Fruit fly (Drosophila melanogaster) whole organism, prepupa: ENCODE data around the gene stwl.

ENCODE experiments used
- Blimp-1 ChIP-seq: fragments of 200-800 bp; sonication (Bioruptor generic); optimal IDR thresholded peaks from 3 replicates; lab custom pipeline; 2017; ENCODE audit warnings: missing biosample characterization, missing genetic modification characterization, mild to moderate bottlenecking, moderate library complexity, missing genetic modification reagents
- CG10631 ChIP-seq: fragments of 200-800 bp; sonication (Bioruptor generic); optimal IDR thresholded peaks from 2 replicates; lab custom pipeline; 2016; ENCODE audit warnings: missing biosample characterization, missing genetic modification characterization
- CG10669 ChIP-seq: fragments of 200-800 bp; sonication (Bioruptor generic); optimal IDR thresholded peaks from 3 replicates; lab custom pipeline; 2018; ENCODE audit warnings: missing biosample characterization, mild to moderate bottlenecking, missing genetic modification characterization, moderate library complexity
- CG11294 ChIP-seq: fragments of 200-800 bp; sonication (Bioruptor generic); IDR thresholded peaks from 2 replicates; pipeline ENCODE4 v1.3.6; 2022; ENCODE audit warnings: missing biosample characterization, missing genetic modification characterization
- CG11902 ChIP-seq: fragments of 200-800 bp; sonication (Bioruptor generic); optimal IDR thresholded peaks from 3 replicates; lab custom pipeline; 2016; ENCODE audit warnings: missing biosample characterization, missing genetic modification characterization
- CG15336 ChIP-seq: fragments of 200-800 bp; sonication (Bioruptor generic); IDR thresholded peaks from 2 replicates; pipeline ENCODE4 v1.3.6; 2022; ENCODE audit warnings: missing biosample characterization, missing genetic modification characterization
- CG1621 ChIP-seq: fragments of 200-800 bp; sonication (Bioruptor generic); optimal IDR thresholded peaks from 3 replicates; lab custom pipeline; 2018; ENCODE audit warnings: missing biosample characterization, mild to moderate bottlenecking, missing genetic modification characterization
- CG16779 ChIP-seq: fragments of 200-800 bp; sonication (Bioruptor generic); optimal IDR thresholded peaks from 3 replicates; lab custom pipeline; 2017; ENCODE audit warnings: missing biosample characterization, mild to moderate bottlenecking, missing genetic modification characterization
- CG31627 ChIP-seq: fragments of 200-800 bp; sonication (Bioruptor generic); optimal IDR thresholded peaks from 3 replicates; lab custom pipeline; 2016; ENCODE audit warnings: missing biosample characterization, missing genetic modification characterization
- CG32006 ChIP-seq: fragments of 200-800 bp; sonication (Bioruptor generic); optimal IDR thresholded peaks from 3 replicates; lab custom pipeline; 2017; ENCODE audit warnings: missing biosample characterization, mild to moderate bottlenecking, missing genetic modification characterization
- CG34406 ChIP-seq: fragments of 200-800 bp; sonication (Bioruptor generic); optimal IDR thresholded peaks from 3 replicates; lab custom pipeline; 2016; ENCODE audit warnings: missing biosample characterization, missing genetic modification characterization
- CG3919 ChIP-seq: fragments of 200-800 bp; sonication (Bioruptor generic); optimal IDR thresholded peaks from 3 replicates; lab custom pipeline; 2016; ENCODE audit warnings: missing biosample characterization, missing genetic modification characterization
- CG6163 ChIP-seq: fragments of 200-800 bp; sonication (Bioruptor generic); IDR thresholded peaks from 3 replicates; pipeline ENCODE4 v1.3.6; 2022; ENCODE audit warnings: missing biosample characterization, missing genetic modification characterization
- CG6276 ChIP-seq: fragments of 200-800 bp; sonication (Bioruptor generic); optimal IDR thresholded peaks from 2 replicates; lab custom pipeline; 2017; ENCODE audit warnings: missing biosample characterization, mild to moderate bottlenecking, missing genetic modification characterization
- CG6792 ChIP-seq: fragments of 200-800 bp; sonication (Bioruptor generic); optimal IDR thresholded peaks from 3 replicates; lab custom pipeline; 2016; ENCODE audit warnings: missing biosample characterization, missing genetic modification characterization
- CG6808 ChIP-seq: fragments of 200-800 bp; sonication (Bioruptor generic); optimal IDR thresholded peaks from 3 replicates; lab custom pipeline; 2017; ENCODE audit warnings: missing biosample characterization, missing genetic modification characterization, mild to moderate bottlenecking, moderate library complexity, missing genetic modification reagents
- CG6854 ChIP-seq: fragments of 200-800 bp; sonication (Bioruptor generic); optimal IDR thresholded peaks from 2 replicates; lab custom pipeline; 2017; ENCODE audit warnings: missing biosample characterization, mild to moderate bottlenecking, missing genetic modification characterization
- CG8319 ChIP-seq: fragments of 200-800 bp; sonication (Bioruptor generic); optimal IDR thresholded peaks from 3 replicates; lab custom pipeline; 2016; ENCODE audit warnings: missing biosample characterization, missing genetic modification characterization
- CG8632 ChIP-seq: fragments of 200-800 bp; sonication (Bioruptor generic); optimal IDR thresholded peaks from 3 replicates; lab custom pipeline; 2016; ENCODE audit warnings: missing biosample characterization, missing genetic modification characterization
- CG9139 ChIP-seq: fragments of 200-800 bp; sonication (Bioruptor generic); optimal IDR thresholded peaks from 3 replicates; lab custom pipeline; 2017; ENCODE audit warnings: missing biosample characterization, mild to moderate bottlenecking, missing genetic modification characterization
- Eip75B ChIP-seq: fragments of 200-800 bp; sonication (Bioruptor generic); optimal IDR thresholded peaks from 3 replicates; lab custom pipeline; 2016; ENCODE audit warnings: missing biosample characterization, missing genetic modification characterization
- Eip78C ChIP-seq: fragments of 200-800 bp; sonication (Bioruptor generic); peaks from one replicate; lab custom pipeline; 2016; ENCODE audit warnings: missing biosample characterization, missing genetic modification characterization
- Ets21C ChIP-seq: fragments of 200-800 bp; sonication (Bioruptor generic); optimal IDR thresholded peaks from 3 replicates; lab custom pipeline; 2016; ENCODE audit warnings: missing biosample characterization, missing genetic modification characterization
- Ets96B ChIP-seq: fragments of 200-800 bp; optimal IDR thresholded peaks from 2 replicates; lab custom pipeline; 2019; ENCODE audit warnings: missing biosample characterization, mild to moderate bottlenecking, missing genetic modification characterization, moderate library complexity
- Gug ChIP-seq: fragments of 200-800 bp; sonication (Bioruptor generic); IDR thresholded peaks from 2 replicates; pipeline ENCODE4 v1.3.6; 2022; ENCODE audit warnings: missing biosample characterization, missing genetic modification characterization
- Hr38 ChIP-seq: sonication (Bioruptor generic); optimal IDR thresholded peaks from 2 replicates; lab custom pipeline; 2016; ENCODE audit warnings: missing biosample characterization, missing genetic modification characterization
- Hr39 ChIP-seq: fragments of 200-800 bp; sonication (Bioruptor generic); optimal IDR thresholded peaks from 2 replicates; lab custom pipeline; 2016; ENCODE audit warnings: missing biosample characterization, missing genetic modification characterization
- Hr4 ChIP-seq: fragments of 200-800 bp; sonication (Bioruptor generic); optimal IDR thresholded peaks from 3 replicates; lab custom pipeline; 2016; ENCODE audit warnings: missing biosample characterization, missing genetic modification characterization
- Lpt ChIP-seq: fragments of 200-800 bp; sonication (Bioruptor generic); optimal IDR thresholded peaks from 3 replicates; lab custom pipeline; 2016; ENCODE audit warnings: missing biosample characterization, missing genetic modification characterization
- Met ChIP-seq: fragments of 200-800 bp; sonication (Bioruptor generic); optimal IDR thresholded peaks from 3 replicates; lab custom pipeline; 2016; ENCODE audit warnings: missing biosample characterization, missing genetic modification characterization
- OdsH ChIP-seq: fragments of 200-800 bp; sonication (Bioruptor generic); optimal IDR thresholded peaks from 3 replicates; lab custom pipeline; 2016; ENCODE audit warnings: missing biosample characterization, missing genetic modification characterization
- Sox102F ChIP-seq: fragments of 200-800 bp; sonication (Bioruptor generic); optimal IDR thresholded peaks from 2 replicates; lab custom pipeline; 2016; ENCODE audit warnings: missing biosample characterization, mild to moderate bottlenecking, missing genetic modification characterization
- Sox14 ChIP-seq: fragments of 200-800 bp; sonication (Bioruptor generic); optimal IDR thresholded peaks from 3 replicates; lab custom pipeline; 2016; ENCODE audit warnings: missing biosample characterization, missing genetic modification characterization
- Sox15 ChIP-seq: fragments of 200-800 bp; sonication (Bioruptor generic); optimal IDR thresholded peaks from 3 replicates; lab custom pipeline; 2016; ENCODE audit warnings: missing biosample characterization, missing genetic modification characterization
- achi ChIP-seq: fragments of 200-800 bp; sonication (Bioruptor generic); optimal IDR thresholded peaks from 3 replicates; lab custom pipeline; 2016; ENCODE audit warnings: missing biosample characterization, missing genetic modification characterization
- acj6 ChIP-seq: fragments of 200-800 bp; sonication (Bioruptor generic); optimal IDR thresholded peaks from 3 replicates; lab custom pipeline; 2016; ENCODE audit warnings: missing biosample characterization, missing genetic modification characterization
- dac ChIP-seq: fragments of 200-800 bp; sonication (Bioruptor generic); optimal IDR thresholded peaks from 2 replicates; lab custom pipeline; 2017; ENCODE audit warnings: missing biosample characterization, mild to moderate bottlenecking, missing genetic modification characterization
- dsx ChIP-seq: fragments of 200-800 bp; optimal IDR thresholded peaks from 3 replicates; lab custom pipeline; 2019; ENCODE audit warnings: missing biosample characterization, mild to moderate bottlenecking, missing genetic modification characterization, moderate library complexity; ENCODE audit not compliant: poor library complexity, severe bottlenecking
- eg ChIP-seq: fragments of 200-800 bp; sonication (Bioruptor generic); IDR thresholded peaks from 3 replicates; pipeline ENCODE4 v1.3.6; 2022; ENCODE audit warnings: missing biosample characterization, missing genetic modification characterization
- esn ChIP-seq: fragments of 200-800 bp; sonication (Bioruptor generic); optimal IDR thresholded peaks from 2 replicates; lab custom pipeline; 2016; ENCODE audit warnings: missing biosample characterization, mild to moderate bottlenecking, missing genetic modification characterization, moderate library complexity
- fd59A ChIP-seq: fragments of 200-800 bp; sonication (Bioruptor generic); optimal IDR thresholded peaks from 2 replicates; lab custom pipeline; 2017; ENCODE audit warnings: missing biosample characterization, mild to moderate bottlenecking, missing genetic modification characterization, missing genetic modification reagents
- fd85E ChIP-seq: fragments of 200-800 bp; sonication (Bioruptor generic); optimal IDR thresholded peaks from 3 replicates; lab custom pipeline; 2016; ENCODE audit warnings: missing biosample characterization, missing genetic modification characterization
- fkh ChIP-seq: fragments of 200-800 bp; sonication (Bioruptor generic); optimal IDR thresholded peaks from 3 replicates; lab custom pipeline; 2017; ENCODE audit warnings: missing biosample characterization, mild to moderate bottlenecking, missing genetic modification characterization, moderate library complexity
- lz ChIP-seq: fragments of 200-800 bp; sonication (Bioruptor generic); optimal IDR thresholded peaks from 3 replicates; lab custom pipeline; 2016; ENCODE audit warnings: missing biosample characterization, missing genetic modification characterization
- svp ChIP-seq: fragments of 200-800 bp; sonication (Bioruptor generic); peaks from one replicate; lab custom pipeline; 2016; ENCODE audit warnings: missing biosample characterization, missing genetic modification characterization
- topi ChIP-seq: fragments of 200-800 bp; sonication (Bioruptor generic); optimal IDR thresholded peaks from 3 replicates; lab custom pipeline; 2016; ENCODE audit warnings: missing biosample characterization, missing genetic modification characterization
- vri ChIP-seq: fragments of 200-800 bp; sonication (Bioruptor generic); optimal IDR thresholded peaks from 3 replicates; lab custom pipeline; 2016; ENCODE audit warnings: missing biosample characterization, mild to moderate bottlenecking, missing genetic modification characterization

The stwl gene

DNA sequence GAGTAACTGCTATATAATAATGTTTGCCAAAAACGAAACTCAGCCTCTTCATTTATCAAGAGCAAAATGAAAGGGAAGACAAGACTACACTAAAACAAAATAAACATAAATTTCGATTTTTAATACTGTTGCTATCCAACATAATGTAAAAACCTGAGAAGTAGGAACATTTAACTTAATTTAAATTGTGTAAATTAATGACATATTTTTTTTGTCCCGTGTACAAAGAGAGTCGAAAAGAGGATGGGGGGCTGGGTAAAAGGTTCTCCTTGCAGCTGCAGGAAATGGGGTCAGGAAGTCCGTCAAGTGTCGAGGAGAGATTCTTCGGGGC is 43.5 kb upstream of the stwl start (continued):
- no peak for TF ChIP-seq Gug (GFP tag; lab: Robert Waterston, UW)
- TF ChIP-seq dsx (GFP tag; lab: Kevin White, UChicago) = no peak
- no peak for TF ChIP-seq eg (GFP tag; lab: Robert Waterston, UW)
- TF ChIP-seq Hr38 = no peak
- no peak for TF ChIP-seq Sox15 (GFP tag; lab: Kevin White, UChicago)
- no peak for TF ChIP-seq CG1621 (tag; lab: Kevin White, UChicago)
- peak; percentile 46 for TF ChIP-seq Ets21C
- peak; percentile 36 for TF ChIP-seq CG10631
- no peak for TF ChIP-seq CG6808
- peak; percentile 9 for TF ChIP-seq CG11902 (GFP tag; lab: Kevin White, UChicago)
- no peak for TF ChIP-seq CG15336 (GFP tag; lab: Robert Waterston, UW)
- TF ChIP-seq Eip75B = peak; percentile 43
- TF ChIP-seq fd85E (GFP tag; lab: Kevin White, UChicago) = no peak
- no peak for TF ChIP-seq fkh
- no peak for TF ChIP-seq OdsH (GFP tag; lab: Kevin White, UChicago)
- no peak for TF ChIP-seq Lpt
- TF ChIP-seq vri (GFP tag; lab: Kevin White, UChicago) = peak; percentile 29
- no peak for TF ChIP-seq CG10669 (GFP tag; lab: Kevin White, UChicago)
- no peak for TF ChIP-seq CG6276 (GFP tag; lab: Kevin White, UChicago)
- TF ChIP-seq svp (GFP tag; lab: Kevin White, UChicago) = peak; percentile 87
- peak; percentile 75 for TF ChIP-seq Met

DNA sequence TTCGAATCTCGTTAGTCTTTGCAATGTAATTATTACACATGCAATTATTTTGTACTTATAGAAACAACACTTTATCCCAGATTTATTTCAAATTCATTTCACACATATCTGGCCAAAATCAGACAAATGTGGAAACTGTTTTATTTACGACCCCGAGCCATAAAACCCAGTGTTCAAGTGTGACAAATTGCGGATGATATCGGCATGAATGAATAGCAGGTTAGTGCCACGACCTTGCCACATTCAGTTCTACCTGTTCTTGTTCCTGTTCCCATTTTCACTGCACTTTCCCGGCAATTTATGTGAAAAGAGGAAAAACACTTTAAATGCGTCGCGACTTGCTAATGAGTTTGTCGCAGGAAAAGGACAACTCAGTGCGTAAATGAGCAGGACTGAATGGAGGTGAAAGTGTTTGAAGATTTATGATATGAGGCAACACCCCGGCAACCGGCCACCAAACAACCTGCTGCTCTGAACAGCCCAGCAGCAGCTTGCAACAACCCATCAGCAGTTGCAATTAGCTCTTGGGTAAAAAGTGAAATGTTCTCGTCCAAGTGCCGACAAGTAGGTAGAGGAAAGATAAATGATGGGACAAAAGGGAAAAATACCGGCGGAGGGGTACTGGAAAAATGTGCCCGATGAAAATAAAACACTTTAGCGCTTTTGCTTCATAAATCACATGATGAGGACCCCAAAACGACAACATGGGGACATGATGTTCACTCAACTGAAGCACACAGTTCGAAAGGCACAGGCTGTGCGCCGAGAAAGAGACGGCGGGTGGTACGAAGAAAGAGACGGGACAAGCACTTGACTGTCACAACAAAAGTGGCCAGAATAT is 42.9 kb upstream of the stwl start:
- TF ChIP-seq CG9139 (GFP tag; lab: Kevin White, UChicago) (no peak), Lpt (no peak), Ets21C (no peak), CG1621 (tag; lab: Kevin White, UChicago) (no peak), CG8319 (GFP tag; lab: Kevin White, UChicago) (no peak)

dm6 chr3L:14451534-14451933 is 41.8 kb upstream of the stwl start:
- TF ChIP-seq CG11294 (GFP tag; lab: Robert Waterston, UW) = peak; percentile 64
- peak; percentile 52 for TF ChIP-seq CG34406 (GFP tag; lab: Kevin White, UChicago)
- peak; percentile 55 for TF ChIP-seq lz (GFP tag; lab: Kevin White, UChicago)
- TF ChIP-seq CG6163 (GFP tag; lab: Robert Waterston, UW) = peak; percentile 84
- no peak for TF ChIP-seq fd59A (GFP tag; lab: Kevin White, UChicago)
- TF ChIP-seq CG6854 (GFP tag; lab: Kevin White, UChicago) = no peak
- TF ChIP-seq Ets96B (tag; lab: Kevin White, UChicago) = peak; percentile 30
- peak; percentile 54 for TF ChIP-seq Sox102F
- TF ChIP-seq CG9139 (GFP tag; lab: Kevin White, UChicago) = no peak
- peak; percentile 88 for TF ChIP-seq eg (GFP tag; lab: Robert Waterston, UW)
- no peak for TF ChIP-seq CG1621 (tag; lab: Kevin White, UChicago)
- TF ChIP-seq Met = peak; percentile 63
- TF ChIP-seq OdsH (GFP tag; lab: Kevin White, UChicago) = peak; percentile 70
- peak; percentile 65 for TF ChIP-seq esn (GFP tag; lab: Kevin White, UChicago)
- TF ChIP-seq Hr39 (GFP tag; lab: Kevin White, UChicago) = peak; percentile 65
- TF ChIP-seq CG31627 (GFP tag; lab: Kevin White, UChicago) = peak; percentile 50
- peak; percentile 58 for TF ChIP-seq Sox14 (GFP tag; lab: Kevin White, UChicago)
- peak; percentile 49 for TF ChIP-seq CG8632 (GFP tag; lab: Kevin White, UChicago)
- TF ChIP-seq Blimp-1 (GFP tag; lab: Kevin White, UChicago) = no peak
- peak; percentile 33 for TF ChIP-seq CG6792 (GFP tag; lab: Kevin White, UChicago)
- TF ChIP-seq CG3919 = peak; percentile 71
- TF ChIP-seq dac = peak; percentile 58
- TF ChIP-seq Eip78C (GFP tag; lab: Kevin White, UChicago) = peak; percentile 83
- TF ChIP-seq CG16779 (tag; lab: Kevin White, UChicago) = no peak
- peak; percentile 46; the same call in 1 of the 2 replicates for TF ChIP-seq Gug (GFP tag; lab: Robert Waterston, UW)
- peak; percentile 72 for TF ChIP-seq achi (GFP tag; lab: Kevin White, UChicago)
- TF ChIP-seq CG6808 = no peak
- TF ChIP-seq CG11902 (GFP tag; lab: Kevin White, UChicago) = peak; percentile 35
- TF ChIP-seq CG8319 (GFP tag; lab: Kevin White, UChicago) = peak; percentile 41
- TF ChIP-seq CG32006 (GFP tag; lab: Kevin White, UChicago) = peak; percentile 88
- TF ChIP-seq Hr4 (GFP tag; lab: Kevin White, UChicago) = peak; percentile 87
- peak; percentile 57 for TF ChIP-seq topi (GFP tag; lab: Kevin White, UChicago)
- peak; percentile 62 for TF ChIP-seq acj6 (GFP tag; lab: Kevin White, UChicago)
